Fruit fly (Drosophila melanogaster) whole organism, prepupa: ENCODE data around the gene CG4239.

ENCODE experiments used
- CG10631 ChIP-seq: fragments of 200-800 bp; sonication (Bioruptor generic); optimal IDR thresholded peaks from 2 replicates; lab custom pipeline; 2016; ENCODE audit warnings: missing biosample characterization, missing genetic modification characterization
- CG11762 ChIP-seq: fragments of 200-800 bp; sonication (Bioruptor generic); optimal IDR thresholded peaks from 3 replicates; lab custom pipeline; 2016; ENCODE audit warnings: missing biosample characterization, missing genetic modification characterization; ENCODE audit not compliant: insufficient read depth
- CG15336 ChIP-seq: fragments of 200-800 bp; sonication (Bioruptor generic); IDR thresholded peaks from 2 replicates; pipeline ENCODE4 v1.3.6; 2022; ENCODE audit warnings: missing biosample characterization, missing genetic modification characterization
- CG3032 ChIP-seq: fragments of 200-800 bp; optimal IDR thresholded peaks from 2 replicates; lab custom pipeline; 2019; ENCODE audit warnings: missing biosample characterization, mild to moderate bottlenecking, missing genetic modification characterization, moderate library complexity
- CG31627 ChIP-seq: fragments of 200-800 bp; sonication (Bioruptor generic); optimal IDR thresholded peaks from 3 replicates; lab custom pipeline; 2016; ENCODE audit warnings: missing biosample characterization, missing genetic modification characterization
- CG3919 ChIP-seq: fragments of 200-800 bp; sonication (Bioruptor generic); optimal IDR thresholded peaks from 3 replicates; lab custom pipeline; 2016; ENCODE audit warnings: missing biosample characterization, missing genetic modification characterization
- CG6163 ChIP-seq: fragments of 200-800 bp; sonication (Bioruptor generic); IDR thresholded peaks from 3 replicates; pipeline ENCODE4 v1.3.6; 2022; ENCODE audit warnings: missing biosample characterization, missing genetic modification characterization
- CG6276 ChIP-seq: fragments of 200-800 bp; sonication (Bioruptor generic); optimal IDR thresholded peaks from 2 replicates; lab custom pipeline; 2017; ENCODE audit warnings: missing biosample characterization, mild to moderate bottlenecking, missing genetic modification characterization
- CG6792 ChIP-seq: fragments of 200-800 bp; sonication (Bioruptor generic); optimal IDR thresholded peaks from 3 replicates; lab custom pipeline; 2016; ENCODE audit warnings: missing biosample characterization, missing genetic modification characterization
- CG6808 ChIP-seq: fragments of 200-800 bp; sonication (Bioruptor generic); optimal IDR thresholded peaks from 3 replicates; lab custom pipeline; 2017; ENCODE audit warnings: missing biosample characterization, missing genetic modification characterization, mild to moderate bottlenecking, moderate library complexity, missing genetic modification reagents
- CG8119 ChIP-seq: fragments of 200-800 bp; sonication (Bioruptor generic); IDR thresholded peaks from 3 replicates; pipeline ENCODE4 v1.3.6; 2022; ENCODE audit warnings: missing biosample characterization, missing genetic modification characterization
- CG8319 ChIP-seq: fragments of 200-800 bp; sonication (Bioruptor generic); optimal IDR thresholded peaks from 3 replicates; lab custom pipeline; 2016; ENCODE audit warnings: missing biosample characterization, missing genetic modification characterization
- Eip78C ChIP-seq: fragments of 200-800 bp; sonication (Bioruptor generic); peaks from one replicate; lab custom pipeline; 2016; ENCODE audit warnings: missing biosample characterization, missing genetic modification characterization
- Eip93F ChIP-seq: fragments of 200-800 bp; sonication (Bioruptor generic); optimal IDR thresholded peaks from 2 replicates; lab custom pipeline; 2016; ENCODE audit warnings: missing biosample characterization, mild to moderate bottlenecking, missing genetic modification characterization
- Ets96B ChIP-seq: fragments of 200-800 bp; optimal IDR thresholded peaks from 2 replicates; lab custom pipeline; 2019; ENCODE audit warnings: missing biosample characterization, mild to moderate bottlenecking, missing genetic modification characterization, moderate library complexity
- Gug ChIP-seq: fragments of 200-800 bp; sonication (Bioruptor generic); IDR thresholded peaks from 2 replicates; pipeline ENCODE4 v1.3.6; 2022; ENCODE audit warnings: missing biosample characterization, missing genetic modification characterization
- Hr39 ChIP-seq: fragments of 200-800 bp; sonication (Bioruptor generic); optimal IDR thresholded peaks from 2 replicates; lab custom pipeline; 2016; ENCODE audit warnings: missing biosample characterization, missing genetic modification characterization
- Hr4 ChIP-seq: fragments of 200-800 bp; sonication (Bioruptor generic); optimal IDR thresholded peaks from 3 replicates; lab custom pipeline; 2016; ENCODE audit warnings: missing biosample characterization, missing genetic modification characterization
- Lpt ChIP-seq: fragments of 200-800 bp; sonication (Bioruptor generic); optimal IDR thresholded peaks from 3 replicates; lab custom pipeline; 2016; ENCODE audit warnings: missing biosample characterization, missing genetic modification characterization
- Sox14 ChIP-seq: fragments of 200-800 bp; sonication (Bioruptor generic); optimal IDR thresholded peaks from 3 replicates; lab custom pipeline; 2016; ENCODE audit warnings: missing biosample characterization, missing genetic modification characterization
- achi ChIP-seq: fragments of 200-800 bp; sonication (Bioruptor generic); optimal IDR thresholded peaks from 3 replicates; lab custom pipeline; 2016; ENCODE audit warnings: missing biosample characterization, missing genetic modification characterization
- acj6 ChIP-seq: fragments of 200-800 bp; sonication (Bioruptor generic); optimal IDR thresholded peaks from 3 replicates; lab custom pipeline; 2016; ENCODE audit warnings: missing biosample characterization, missing genetic modification characterization
- dac ChIP-seq: fragments of 200-800 bp; sonication (Bioruptor generic); optimal IDR thresholded peaks from 2 replicates; lab custom pipeline; 2017; ENCODE audit warnings: missing biosample characterization, mild to moderate bottlenecking, missing genetic modification characterization
- dsx ChIP-seq: fragments of 200-800 bp; optimal IDR thresholded peaks from 3 replicates; lab custom pipeline; 2019; ENCODE audit warnings: missing biosample characterization, mild to moderate bottlenecking, missing genetic modification characterization, moderate library complexity; ENCODE audit not compliant: poor library complexity, severe bottlenecking
- eg ChIP-seq: fragments of 200-800 bp; sonication (Bioruptor generic); IDR thresholded peaks from 3 replicates; pipeline ENCODE4 v1.3.6; 2022; ENCODE audit warnings: missing biosample characterization, missing genetic modification characterization
- esn ChIP-seq: fragments of 200-800 bp; sonication (Bioruptor generic); optimal IDR thresholded peaks from 2 replicates; lab custom pipeline; 2016; ENCODE audit warnings: missing biosample characterization, mild to moderate bottlenecking, missing genetic modification characterization, moderate library complexity
- fkh ChIP-seq: fragments of 200-800 bp; sonication (Bioruptor generic); optimal IDR thresholded peaks from 3 replicates; lab custom pipeline; 2017; ENCODE audit warnings: missing biosample characterization, mild to moderate bottlenecking, missing genetic modification characterization, moderate library complexity
- lz ChIP-seq: fragments of 200-800 bp; sonication (Bioruptor generic); optimal IDR thresholded peaks from 3 replicates; lab custom pipeline; 2016; ENCODE audit warnings: missing biosample characterization, missing genetic modification characterization
- pdm3 ChIP-seq: fragments of 200-800 bp; sonication (Bioruptor generic); optimal IDR thresholded peaks from 3 replicates; lab custom pipeline; 2016; ENCODE audit warnings: missing biosample characterization, missing genetic modification characterization
- spab ChIP-seq: fragments of 200-800 bp; sonication (Bioruptor generic); optimal IDR thresholded peaks from 2 replicates; lab custom pipeline; 2017; ENCODE audit warnings: missing biosample characterization, mild to moderate bottlenecking, missing genetic modification characterization, missing genetic modification reagents
- ss ChIP-seq, 2 experiments: fragments of 200-800 bp; sonication (Bioruptor generic); optimal IDR thresholded peaks; 2 replicates in 1 of 2; 3 replicates in 1 of 2; lab custom pipeline; 2017 to 2018; ENCODE audit warnings: mild to moderate bottlenecking in 2 of 2, missing biosample characterization in 2 of 2, missing genetic modification characterization in 2 of 2, moderate library complexity in 1 of 2
- svp ChIP-seq: fragments of 200-800 bp; sonication (Bioruptor generic); peaks from one replicate; lab custom pipeline; 2016; ENCODE audit warnings: missing biosample characterization, missing genetic modification characterization
- vri ChIP-seq: fragments of 200-800 bp; sonication (Bioruptor generic); optimal IDR thresholded peaks from 3 replicates; lab custom pipeline; 2016; ENCODE audit warnings: missing biosample characterization, mild to moderate bottlenecking, missing genetic modification characterization

CG4239 gene

dm6 chrX:16372492-16373350 is 12.4 kb upstream of the CG4239 start, which contains the start of gene Fur2:
Gene Fur2, plus strand, starts transcription at chrX:16373086.
- TF ChIP-seq CG11762 (GFP tag; lab: Kevin White, UChicago) (no peak), lz (GFP tag; lab: Kevin White, UChicago) (no peak), CG8119 (GFP tag; lab: Robert Waterston, UW) (peak; percentile 50; the same call in 1 of the 3 replicates), vri (GFP tag; lab: Kevin White, UChicago) (peak; percentile 61), CG6808 (GFP tag; lab: Kevin White, UChicago) (peak; percentile 25), Hr39 (no peak), CG6276 (GFP tag; lab: Kevin White, UChicago) (peak; percentile 61), ss (GFP tag; optimal IDR thresholded peaks at IDR 0.05; lab: Kevin White, UChicago) (peak; percentile 46 to 83), CG15336 (GFP tag; lab: Robert Waterston, UW) (peak; percentile 37; the same call in 1 of the 2 replicates)

dm6 chrX:16373541-16373940 is 11.5 kb upstream of the CG4239 start:
- TF ChIP-seq dac (peak; percentile 39), Ets96B (peak; percentile 40), Lpt (GFP tag; lab: Kevin White, UChicago) (peak; percentile 63), CG31627 (no peak), CG6808 (GFP tag; lab: Kevin White, UChicago) (no peak), Hr4 (GFP tag; lab: Kevin White, UChicago) (peak; percentile 39), Sox14 (GFP tag; lab: Kevin White, UChicago) (no peak), esn (GFP tag; lab: Kevin White, UChicago) (peak; percentile 16), CG15336 (GFP tag; lab: Robert Waterston, UW) (peak; percentile 66), CG8119 (GFP tag; lab: Robert Waterston, UW) (peak; percentile 45; the same call in 1 of the 3 replicates), Gug (GFP tag; lab: Robert Waterston, UW) (0 out of 2 replicates have a peak, but pooled peaks have one; percentile 19), eg (GFP tag; lab: Robert Waterston, UW) (no peak; the same call in 2 of the 3 replicates), CG3032 (tag; lab: Kevin White, UChicago) (peak; percentile 28), vri (GFP tag; lab: Kevin White, UChicago) (peak; percentile 5), Eip78C (GFP tag; lab: Kevin White, UChicago) (peak; percentile 79), dsx (GFP tag; lab: Kevin White, UChicago) (no peak)

- TF ChIP-seq CG3919 (GFP tag; lab: Kevin White, UChicago) (no peak), CG10631 (GFP tag; lab: Kevin White, UChicago) (no peak), svp (GFP tag; lab: Kevin White, UChicago) (no peak), pdm3 (GFP tag; lab: Kevin White, UChicago) (no peak), CG8319 (GFP tag; lab: Kevin White, UChicago) (no peak), achi (no peak), CG6792 (GFP tag; lab: Kevin White, UChicago) (no peak), CG6163 (GFP tag; lab: Robert Waterston, UW) (no peak), Eip93F (no peak), lz (GFP tag; lab: Kevin White, UChicago) (no peak)
Measured at dm6 chrX:16374059-16374458, 11.0 kb upstream of the CG4239 start.

dm6 chrX:16383667-16384515 is 1.2 kb upstream of the CG4239 start:
- TF ChIP-seq Eip78C (GFP tag; lab: Kevin White, UChicago) (peak; percentile 62), esn (GFP tag; lab: Kevin White, UChicago) (no peak), fkh (GFP tag; lab: Kevin White, UChicago) (peak; percentile 86), acj6 (GFP tag; lab: Kevin White, UChicago) (no peak), CG6276 (GFP tag; lab: Kevin White, UChicago) (no peak), spab (no peak), CG15336 (GFP tag; lab: Robert Waterston, UW) (peak; percentile 14; the same call in 1 of the 2 replicates), eg (GFP tag; lab: Robert Waterston, UW) (no peak; the same call in 2 of the 3 replicates), lz (GFP tag; lab: Kevin White, UChicago) (no peak)
